Worm (Caenorhabditis elegans): ENCODE measurements around the gene Y71H2AM.3.

Gene Y71H2AM.3

DNA sequence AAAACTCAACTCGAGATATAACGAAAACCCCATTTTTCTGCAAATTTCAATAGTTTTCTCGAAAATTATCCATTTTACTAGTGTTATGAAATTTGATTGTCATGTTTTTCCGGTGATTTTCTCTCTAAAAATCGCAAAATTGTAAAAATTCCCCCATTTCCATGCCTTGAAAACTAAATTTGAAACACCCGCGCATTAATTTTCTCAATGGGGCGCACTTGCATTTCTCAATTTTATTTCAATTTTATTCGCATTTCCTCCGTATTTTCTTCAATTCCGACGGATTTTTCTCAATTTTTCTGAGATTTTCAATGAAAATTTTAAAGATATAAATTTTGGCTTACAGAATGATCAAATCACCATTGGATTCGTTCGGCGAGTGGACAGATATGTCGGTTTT lies at the start of gene Y71H2AM.3:
Y71H2AM.3 (plus strand) TSS at position 347 of the 400 bp plus-strand sequence.
- TF ChIP-seq F13C5.2 (tag; optimal IDR thresholded peaks at IDR 0.05) (peak; percentile 22), tra-4 (tag; optimal IDR thresholded peaks at IDR 0.05) (no peak), ama-1 (optimal IDR thresholded peaks at IDR 0.05) (no peak), flt-1 (GFP tag; IDR thresholded peaks at IDR 0.05) (no peak), aly-1 (tag; optimal IDR thresholded peaks at IDR 0.05) (no peak), scrt-1 (GFP tag; IDR thresholded peaks at IDR 0.05) (no peak)

DNA sequence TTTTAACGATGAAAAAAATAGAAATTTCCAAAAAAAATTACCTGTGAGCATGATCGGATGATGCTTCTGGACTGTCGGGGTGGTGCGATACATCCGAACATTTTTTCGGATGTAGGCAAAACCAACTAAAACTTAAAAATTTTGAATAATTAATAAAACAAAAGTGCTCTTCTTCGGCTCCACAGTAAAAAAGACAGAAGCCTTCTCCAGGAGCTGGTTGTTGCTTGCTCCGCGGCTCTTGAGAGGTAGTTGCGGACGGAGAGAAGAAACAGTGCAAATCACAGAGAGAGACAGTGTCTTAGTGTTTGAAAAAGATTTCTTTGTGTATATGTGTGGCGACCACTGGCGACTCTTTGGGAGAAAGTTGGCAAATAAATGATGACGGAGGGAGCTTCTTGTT lies 49.0 kb upstream of the Y71H2AM.3 start, which contains the start of gene gldi-9:
gldi-9 (minus strand) TSS at position 101 of the 400 bp plus-strand sequence.
- TF ChIP-seq ceh-13 (GFP tag; optimal IDR thresholded peaks at IDR 0.05) (no peak), B0310.2 (tag; optimal IDR thresholded peaks at IDR 0.05) (no peak), ceh-36 (tag; optimal IDR thresholded peaks at IDR 0.05) (no peak), flt-1 (GFP tag; IDR thresholded peaks at IDR 0.05) (no peak), tbx-11 (GFP tag; IDR thresholded peaks at IDR 0.05) (no peak)

DNA sequence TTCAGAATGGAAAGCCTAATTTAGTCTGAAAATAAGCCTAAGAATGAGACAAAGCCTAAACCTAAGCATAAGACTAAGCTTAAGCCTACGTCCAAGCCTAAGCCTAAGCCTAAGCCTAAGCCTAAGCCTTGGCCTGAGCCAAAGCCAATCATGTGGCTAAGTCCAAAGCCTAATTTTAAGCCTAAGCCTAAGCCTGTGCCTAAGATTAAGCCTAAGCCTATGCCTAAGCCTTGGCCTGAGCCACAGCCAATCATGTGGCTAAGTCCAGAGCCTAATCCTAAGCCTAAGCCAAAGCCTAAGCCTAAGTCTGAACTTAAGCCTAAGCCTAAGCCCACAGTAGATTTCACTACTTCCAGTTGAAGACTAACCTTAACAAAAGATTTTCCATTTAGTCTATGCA lies 47.8 kb upstream of the Y71H2AM.3 start:
- TF ChIP-seq ceh-13 (GFP tag; optimal IDR thresholded peaks at IDR 0.05) (no peak), ceh-36 (tag; optimal IDR thresholded peaks at IDR 0.05) (peak; percentile 91), hmbx-1 (tag; optimal IDR thresholded peaks at IDR 0.05) (no peak)

DNA sequence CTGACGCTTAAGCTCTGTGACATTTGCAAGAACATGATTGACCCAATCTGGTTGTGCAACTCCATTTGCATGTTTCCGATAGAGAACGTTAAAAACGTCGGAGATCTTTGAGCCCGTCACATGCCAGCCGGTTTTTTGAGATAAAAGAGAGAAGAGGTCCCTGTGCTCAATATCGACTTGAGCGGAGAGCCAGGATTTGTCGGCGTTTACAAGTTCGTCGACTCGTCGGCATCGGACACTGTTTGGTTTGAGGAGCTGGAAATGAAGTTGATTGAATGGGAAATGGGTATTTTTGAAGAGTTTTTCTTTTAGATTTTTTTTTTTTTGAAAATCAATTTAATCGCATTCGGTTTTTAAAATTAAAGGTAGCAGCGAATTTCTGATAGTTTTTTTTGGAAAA lies 47.1 kb upstream of the Y71H2AM.3 start:
- TF ChIP-seq sea-1 (GFP tag; conservative IDR thresholded peaks at IDR 0.05), result no peak
- TF ChIP-seq B0310.2 (tag; optimal IDR thresholded peaks at IDR 0.05), result no peak
- TF ChIP-seq ceh-36 (tag; optimal IDR thresholded peaks at IDR 0.05), result no peak
- TF ChIP-seq hnd-1 (tag; optimal IDR thresholded peaks at IDR 0.05), result no peak
- no peak for TF ChIP-seq tra-4 (tag; optimal IDR thresholded peaks at IDR 0.05)
- no peak for TF ChIP-seq tbx-37 (GFP tag; conservative IDR thresholded peaks at IDR 0.05)
- no peak for TF ChIP-seq tbx-11 (GFP tag; IDR thresholded peaks at IDR 0.05)
- TF ChIP-seq aly-1 (tag; optimal IDR thresholded peaks at IDR 0.05), result no peak
- TF ChIP-seq ets-7 (tag; optimal IDR thresholded peaks at IDR 0.05), result no peak
- TF ChIP-seq F13C5.2 (tag; optimal IDR thresholded peaks at IDR 0.05), result no peak
- no peak for TF ChIP-seq pes-1 (GFP tag; IDR thresholded peaks at IDR 0.05)
- no peak for TF ChIP-seq flt-1 (GFP tag; IDR thresholded peaks at IDR 0.05)
- no peak for TF ChIP-seq hmbx-1 (tag; optimal IDR thresholded peaks at IDR 0.05)
- no peak for TF ChIP-seq ama-1 (optimal IDR thresholded peaks at IDR 0.05)

DNA sequence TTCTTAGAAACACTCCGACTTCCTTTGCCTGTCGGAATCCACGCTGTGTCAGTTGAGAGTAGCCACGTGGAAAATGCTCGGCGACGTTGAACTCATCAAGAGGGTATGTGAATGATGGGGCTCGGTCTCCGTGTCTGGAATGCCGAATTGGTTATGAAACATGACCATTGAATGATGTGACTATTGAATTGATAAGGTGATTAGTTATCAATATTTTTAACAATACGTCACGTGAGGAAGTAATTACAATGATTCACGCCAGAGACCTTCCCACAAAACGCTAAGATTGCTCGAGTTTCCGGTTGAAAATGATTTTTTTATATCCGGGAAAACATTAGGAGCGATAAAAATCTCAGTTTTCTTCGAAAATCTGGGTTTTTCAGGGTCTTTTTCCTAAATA lies 45.9 kb upstream of the Y71H2AM.3 start:
- TF ChIP-seq tbx-37 (GFP tag; conservative IDR thresholded peaks at IDR 0.05), result no peak
- no peak for TF ChIP-seq hmg-4 (GFP tag; optimal IDR thresholded peaks at IDR 0.05)
- TF ChIP-seq F13C5.2 (tag; optimal IDR thresholded peaks at IDR 0.05), result no peak
- TF ChIP-seq aly-1 (tag; optimal IDR thresholded peaks at IDR 0.05), result no peak
- TF ChIP-seq hmbx-1 (tag; optimal IDR thresholded peaks at IDR 0.05), result no peak
- no peak for TF ChIP-seq ceh-36 (tag; optimal IDR thresholded peaks at IDR 0.05)
- TF ChIP-seq sea-1 (GFP tag; conservative IDR thresholded peaks at IDR 0.05), result no peak
- TF ChIP-seq hnd-1 (tag; optimal IDR thresholded peaks at IDR 0.05), result no peak

DNA sequence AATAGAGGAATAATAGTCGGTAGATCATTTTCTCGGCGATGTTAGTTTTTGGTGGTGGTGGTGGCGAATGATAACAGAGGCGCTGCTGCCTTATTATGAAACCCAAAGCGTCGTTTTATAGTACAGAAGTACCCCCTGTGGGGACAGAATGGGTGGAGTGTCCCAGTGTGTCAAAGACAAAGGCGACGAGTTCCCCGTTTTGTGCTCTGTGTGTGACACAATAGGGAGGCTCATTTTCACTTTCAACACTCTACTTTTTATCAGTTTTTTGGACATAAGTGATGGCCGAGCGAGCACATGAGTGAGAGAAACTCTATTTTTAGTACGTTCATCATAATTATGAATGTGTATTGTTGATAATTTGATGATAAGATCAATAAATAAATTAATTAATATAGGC lies 44.5 kb upstream of the Y71H2AM.3 start, which contains the start of gene pho-9:
pho-9 (minus strand) TSS at position 91 of the 400 bp plus-strand sequence.
- TF ChIP-seq tbx-11 (GFP tag; IDR thresholded peaks at IDR 0.05) (no peak), pes-1 (GFP tag; IDR thresholded peaks at IDR 0.05) (no peak), ceh-13 (GFP tag; optimal IDR thresholded peaks at IDR 0.05) (no peak)

DNA sequence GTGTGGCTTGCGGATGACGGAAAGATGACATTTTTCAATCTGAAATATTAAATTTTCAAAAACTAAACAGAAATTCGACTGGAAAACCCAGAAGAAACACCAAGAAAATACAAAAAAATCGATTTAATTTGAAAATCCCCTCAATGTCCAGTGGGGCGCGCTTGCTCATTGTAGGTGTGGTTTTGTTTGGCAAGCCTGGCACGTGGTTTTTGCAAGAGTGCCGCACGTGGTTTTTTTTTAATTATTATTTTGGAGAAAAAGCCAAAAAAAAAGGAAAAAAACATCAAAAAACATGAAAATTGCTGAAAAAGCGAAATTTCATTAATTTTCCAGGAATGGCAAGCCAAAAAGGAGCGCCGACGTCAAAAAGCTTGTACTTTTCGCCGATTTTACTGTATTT lies 36.6 kb upstream of the Y71H2AM.3 start, which contains the start of gene swsn-3:
swsn-3 (minus strand) TSS at position 45 of the 400 bp plus-strand sequence.
- peak; percentile 87 for TF ChIP-seq pes-1 (GFP tag; IDR thresholded peaks at IDR 0.05)
- peak; percentile 86 for TF ChIP-seq sea-1 (GFP tag; conservative IDR thresholded peaks at IDR 0.05)
- TF ChIP-seq ama-1 (optimal IDR thresholded peaks at IDR 0.05), result no peak
- TF ChIP-seq tra-4 (tag; optimal IDR thresholded peaks at IDR 0.05), result peak; percentile 55
- peak; percentile 81 for TF ChIP-seq tbx-11 (GFP tag; IDR thresholded peaks at IDR 0.05)
- peak; percentile 44 for TF ChIP-seq hmbx-1 (tag; optimal IDR thresholded peaks at IDR 0.05)
- TF ChIP-seq F13C5.2 (tag; optimal IDR thresholded peaks at IDR 0.05), result peak; percentile 96
- TF ChIP-seq ceh-36 (tag; optimal IDR thresholded peaks at IDR 0.05), result peak; percentile 75
- peak; percentile 70 for TF ChIP-seq ceh-13 (GFP tag; optimal IDR thresholded peaks at IDR 0.05)
- TF ChIP-seq aly-1 (tag; optimal IDR thresholded peaks at IDR 0.05), result peak; percentile 80
- peak; percentile 84 for TF ChIP-seq scrt-1 (GFP tag; IDR thresholded peaks at IDR 0.05)
- peak; percentile 58 for TF ChIP-seq ets-7 (tag; optimal IDR thresholded peaks at IDR 0.05)
- TF ChIP-seq hnd-1 (tag; optimal IDR thresholded peaks at IDR 0.05), result peak; percentile 68
- peak; percentile 79 for TF ChIP-seq hmg-4 (GFP tag; optimal IDR thresholded peaks at IDR 0.05)
- TF ChIP-seq B0310.2 (tag; optimal IDR thresholded peaks at IDR 0.05), result peak; percentile 61
- peak; percentile 79 for TF ChIP-seq tbx-37 (GFP tag; conservative IDR thresholded peaks at IDR 0.05)
- peak; percentile 73; the same call in 1 of the 2 replicates for TF ChIP-seq flt-1 (GFP tag; IDR thresholded peaks at IDR 0.05)

DNA sequence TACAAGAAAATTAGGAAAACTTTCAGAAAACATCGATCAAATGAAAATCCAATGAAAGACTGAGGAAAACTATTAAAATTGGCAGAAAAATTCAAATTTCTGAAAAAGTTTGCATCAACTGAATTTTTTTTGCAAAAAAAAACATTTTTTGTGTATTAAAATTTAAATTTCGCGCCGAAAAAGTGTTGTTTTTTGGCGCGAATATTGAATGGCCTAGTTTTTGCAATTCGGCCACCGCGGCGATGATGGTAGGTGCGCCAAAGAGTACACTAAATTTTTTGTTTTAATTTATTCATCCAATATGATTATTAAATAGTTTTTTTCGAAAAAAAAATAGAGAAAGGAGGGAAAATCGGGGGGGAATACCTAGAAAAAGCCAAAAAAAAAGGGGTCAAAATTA lies 36.2 kb upstream of the Y71H2AM.3 start:
- TF ChIP-seq pes-1 (GFP tag; IDR thresholded peaks at IDR 0.05) (no peak), hmg-4 (GFP tag; optimal IDR thresholded peaks at IDR 0.05) (no peak), sea-1 (GFP tag; conservative IDR thresholded peaks at IDR 0.05) (no peak), ceh-36 (tag; optimal IDR thresholded peaks at IDR 0.05) (no peak), flt-1 (GFP tag; IDR thresholded peaks at IDR 0.05) (no peak), aly-1 (tag; optimal IDR thresholded peaks at IDR 0.05) (no peak), ama-1 (optimal IDR thresholded peaks at IDR 0.05) (no peak), tbx-37 (GFP tag; conservative IDR thresholded peaks at IDR 0.05) (no peak), ceh-13 (GFP tag; optimal IDR thresholded peaks at IDR 0.05) (no peak)

DNA sequence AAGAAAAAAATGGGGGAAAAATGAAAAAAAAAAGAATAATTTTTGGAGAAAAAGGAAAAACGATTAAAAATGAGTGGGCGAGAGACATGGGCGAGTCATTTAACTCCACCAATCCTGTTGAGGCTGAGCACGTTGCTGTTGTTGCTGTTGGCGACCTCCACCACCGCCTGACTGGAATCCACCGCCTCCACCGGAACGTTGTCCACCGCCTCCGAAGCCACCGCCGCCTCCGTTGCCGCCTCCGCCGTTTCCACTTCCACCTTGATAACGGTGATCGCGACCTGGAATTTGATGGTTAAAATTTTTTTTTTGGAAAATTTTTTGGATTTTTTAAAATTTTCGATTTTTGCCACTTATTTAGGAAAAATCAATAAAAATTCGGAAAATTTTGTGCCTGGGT lies 34.5 kb upstream of the Y71H2AM.3 start:
- TF ChIP-seq scrt-1 (GFP tag; IDR thresholded peaks at IDR 0.05) (no peak), tbx-11 (GFP tag; IDR thresholded peaks at IDR 0.05) (no peak), ets-7 (tag; optimal IDR thresholded peaks at IDR 0.05) (no peak), sea-1 (GFP tag; conservative IDR thresholded peaks at IDR 0.05) (no peak), hnd-1 (tag; optimal IDR thresholded peaks at IDR 0.05) (no peak), flt-1 (GFP tag; IDR thresholded peaks at IDR 0.05) (no peak), F13C5.2 (tag; optimal IDR thresholded peaks at IDR 0.05) (no peak), hmg-4 (GFP tag; optimal IDR thresholded peaks at IDR 0.05) (no peak), ceh-13 (GFP tag; optimal IDR thresholded peaks at IDR 0.05) (no peak), tbx-37 (GFP tag; conservative IDR thresholded peaks at IDR 0.05) (no peak), aly-1 (tag; optimal IDR thresholded peaks at IDR 0.05) (no peak), hmbx-1 (tag; optimal IDR thresholded peaks at IDR 0.05) (no peak), ama-1 (optimal IDR thresholded peaks at IDR 0.05) (no peak), tra-4 (tag; optimal IDR thresholded peaks at IDR 0.05) (no peak), ceh-36 (tag; optimal IDR thresholded peaks at IDR 0.05) (no peak), pes-1 (GFP tag; IDR thresholded peaks at IDR 0.05) (no peak), B0310.2 (tag; optimal IDR thresholded peaks at IDR 0.05) (no peak)

Measured in whole organism, early embryonic.